Worm (Caenorhabditis elegans) whole organism, L4/young adult: ENCODE measurements around the gene sra-6.

Source experiments
- W03F9.2 ChIP-seq: fragments of 150-350 bp; optimal IDR thresholded peaks from 2 replicates; lab custom pipeline; 2014; ENCODE audit warnings: missing biosample characterization, missing genetic modification characterization
- him-1 ChIP-seq: sonication (generic microtip); optimal IDR thresholded peaks from 2 replicates; lab custom pipeline; 2016; ENCODE audit warnings: missing genotype, missing genetic modification reagents, missing genetic modification characterization, missing compliant biosample characterization

- TF ChIP-seq W03F9.2 (tag; lab: Kevin White, UChicago) = no peak
- no peak for TF ChIP-seq him-1
Measured at ce11 chrII:9537429-9537828, 13.2 kb downstream of the sra-6 start, which contains the start of gene sra-8.
